Fruit fly (Drosophila melanogaster) whole organism, embryonic: Measurements from ENCODE around the gene ckd.
A peak's percentile ranks its signal among the peaks of the same experiment; 100 is the strongest.

Experiments
- BEAF-32 ChIP-seq: fragments of 200-800 bp; sonication (Bioruptor generic); optimal IDR thresholded peaks from 3 replicates; lab custom pipeline; 2017; ENCODE audit warnings: missing biosample characterization, missing genetic modification characterization, mild to moderate bottlenecking, moderate library complexity, missing genetic modification reagents
- CG10147 ChIP-seq: fragments of 200-800 bp; sonication (Bioruptor generic); optimal IDR thresholded peaks from 2 replicates; lab custom pipeline; 2019; ENCODE audit warnings: missing biosample characterization, mild to moderate bottlenecking, missing genetic modification characterization, moderate library complexity
- CG10274 ChIP-seq: fragments of 200-800 bp; sonication (Bioruptor generic); optimal IDR thresholded peaks from 3 replicates; lab custom pipeline; 2017; ENCODE audit warnings: missing biosample characterization, mild to moderate bottlenecking, missing genetic modification characterization
- CG11398 ChIP-seq: fragments of 200-800 bp; sonication (Bioruptor generic); optimal IDR thresholded peaks from 2 replicates; lab custom pipeline; 2016; ENCODE audit warnings: missing biosample characterization, missing genetic modification characterization
- CG11504 ChIP-seq: fragments of 200-800 bp; sonication (Bioruptor generic); optimal IDR thresholded peaks from 3 replicates; lab custom pipeline; 2019; ENCODE audit warnings: missing biosample characterization, mild to moderate bottlenecking, missing genetic modification characterization, moderate library complexity
- CG14014 ChIP-seq: fragments of 200-800 bp; sonication (Bioruptor generic); IDR thresholded peaks from 2 replicates; pipeline ENCODE4 v1.3.6; 2022; ENCODE audit warnings: missing biosample characterization, missing genetic modification characterization
- CG14710 ChIP-seq: fragments of 200-800 bp; sonication (Bioruptor generic); optimal IDR thresholded peaks from 3 replicates; lab custom pipeline; 2019; ENCODE audit warnings: missing biosample characterization, mild to moderate bottlenecking, missing genetic modification characterization, moderate library complexity
- CG15514 ChIP-seq: fragments of 200-800 bp; sonication (Bioruptor generic); optimal IDR thresholded peaks from 3 replicates; lab custom pipeline; 2017; ENCODE audit warnings: missing biosample characterization, missing genetic modification characterization, mild to moderate bottlenecking, moderate library complexity, missing genetic modification reagents
- CG17385 ChIP-seq: fragments of 200-800 bp; sonication (Bioruptor generic); optimal IDR thresholded peaks from 3 replicates; lab custom pipeline; 2018; ENCODE audit warnings: missing biosample characterization, mild to moderate bottlenecking, missing genetic modification characterization
- CG18011 ChIP-seq: fragments of 200-800 bp; sonication (Bioruptor generic); optimal IDR thresholded peaks from 2 replicates; lab custom pipeline; 2017; ENCODE audit warnings: missing biosample characterization, missing genetic modification characterization, mild to moderate bottlenecking, moderate library complexity, missing genotype
- CG2889 ChIP-seq: fragments of 200-800 bp; sonication (Bioruptor generic); IDR thresholded peaks from 3 replicates; pipeline ENCODE4 v1.3.6; 2022; ENCODE audit warnings: missing biosample characterization, missing genetic modification characterization
- CG3065 ChIP-seq: fragments of 200-800 bp; sonication (Bioruptor generic); optimal IDR thresholded peaks from 2 replicates; lab custom pipeline; 2016; ENCODE audit warnings: missing biosample characterization, missing genetic modification characterization
- CG3281 ChIP-seq: fragments of 200-800 bp; sonication (Bioruptor generic); optimal IDR thresholded peaks from 3 replicates; lab custom pipeline; 2017; ENCODE audit warnings: missing biosample characterization, mild to moderate bottlenecking, missing genetic modification characterization
- CG4707 ChIP-seq: fragments of 200-800 bp; sonication (Bioruptor generic); optimal IDR thresholded peaks from 2 replicates; lab custom pipeline; 2018; ENCODE audit warnings: missing biosample characterization, mild to moderate bottlenecking, missing genetic modification characterization, moderate library complexity
- CG4854 ChIP-seq: fragments of 200-800 bp; sonication (Bioruptor generic); optimal IDR thresholded peaks from 2 replicates; lab custom pipeline; 2016; ENCODE audit warnings: missing biosample characterization, missing genetic modification characterization, inconsistent platforms
- CG6689 ChIP-seq: fragments of 200-800 bp; sonication (Bioruptor generic); IDR thresholded peaks from 2 replicates; pipeline ENCODE4 v1.3.6; 2022; ENCODE audit warnings: missing biosample characterization, missing genetic modification characterization
- CG6791 ChIP-seq: fragments of 200-800 bp; sonication (Bioruptor generic); IDR thresholded peaks from 3 replicates; pipeline ENCODE4 v1.3.6; 2022; ENCODE audit warnings: missing biosample characterization, missing genetic modification characterization; ENCODE audit not compliant: partially characterized antibody
- CG6854 ChIP-seq: fragments of 200-800 bp; sonication (Bioruptor generic); optimal IDR thresholded peaks from 3 replicates; lab custom pipeline; 2017; ENCODE audit warnings: missing biosample characterization, mild to moderate bottlenecking, missing genetic modification characterization
- CG7928 ChIP-seq: fragments of 200-800 bp; sonication (Bioruptor generic); optimal IDR thresholded peaks from 2 replicates; lab custom pipeline; 2017; ENCODE audit warnings: missing biosample characterization, mild to moderate bottlenecking, missing genetic modification characterization
- CG7963 ChIP-seq: fragments of 200-800 bp; sonication (Bioruptor generic); IDR thresholded peaks from 3 replicates; pipeline ENCODE4 v1.3.6; 2022; ENCODE audit warnings: missing biosample characterization, missing genetic modification characterization; ENCODE audit not compliant: partially characterized antibody
- CG9727 ChIP-seq: fragments of 200-800 bp; sonication (Bioruptor generic); optimal IDR thresholded peaks from 3 replicates; lab custom pipeline; 2017; ENCODE audit warnings: missing biosample characterization, mild to moderate bottlenecking, missing genetic modification characterization
- CoRest ChIP-seq: fragments of 200-800 bp; sonication (Bioruptor generic); optimal IDR thresholded peaks from 3 replicates; lab custom pipeline; 2018; ENCODE audit warnings: missing biosample characterization, mild to moderate bottlenecking, missing genetic modification characterization, moderate library complexity
- Dbx ChIP-seq: fragments of 200-800 bp; sonication (Bioruptor generic); IDR thresholded peaks from 3 replicates; pipeline ENCODE4 v1.3.6; 2022; ENCODE audit warnings: missing biosample characterization, missing genetic modification characterization
- Deaf1 ChIP-seq: fragments of 200-800 bp; optimal IDR thresholded peaks from 3 replicates; lab custom pipeline; 2019; ENCODE audit warnings: missing biosample characterization, mild to moderate bottlenecking, missing genetic modification characterization, moderate library complexity
- Dip2 ChIP-seq: fragments of 200-800 bp; sonication (Bioruptor generic); IDR thresholded peaks from 2 replicates; pipeline ENCODE4 v1.3.6; 2022; ENCODE audit warnings: missing biosample characterization, missing genetic modification characterization
- Ets65A ChIP-seq: fragments of 200-800 bp; sonication (Bioruptor generic); peaks from one replicate; lab custom pipeline; 2016; ENCODE audit warnings: missing biosample characterization, missing genetic modification characterization
- Hey ChIP-seq: fragments of 200-800 bp; sonication (Bioruptor generic); optimal IDR thresholded peaks from 3 replicates; lab custom pipeline; 2018; ENCODE audit warnings: missing biosample characterization, mild to moderate bottlenecking, missing genetic modification characterization
- Hr51 ChIP-seq, 2 experiments: fragments of 200-800 bp; sonication (Bioruptor generic); optimal IDR thresholded peaks; 2 replicates in 1 of 2; 3 replicates in 1 of 2; lab custom pipeline; 2016 to 2018; ENCODE audit warnings: missing biosample characterization in 2 of 2, missing genetic modification characterization in 2 of 2, mild to moderate bottlenecking in 1 of 2, moderate library complexity in 1 of 2
- NC2β ChIP-seq: fragments of 200-800 bp; sonication (Bioruptor generic); optimal IDR thresholded peaks from 2 replicates; lab custom pipeline; 2016; ENCODE audit warnings: missing biosample characterization, missing genetic modification characterization
- Opbp ChIP-seq: fragments of 200-800 bp; sonication (Bioruptor generic); IDR thresholded peaks from 3 replicates; pipeline ENCODE4 v1.3.6; 2022; ENCODE audit warnings: missing biosample characterization, missing genetic modification characterization; ENCODE audit not compliant: partially characterized antibody
- Rfx ChIP-seq: fragments of 200-800 bp; sonication (Bioruptor generic); IDR thresholded peaks from 2 replicates; pipeline ENCODE4 v1.3.6; 2022; ENCODE audit warnings: missing biosample characterization, missing genetic modification characterization
- Tbp ChIP-seq: fragments of >200 bp; optimal IDR thresholded peaks from 2 replicates; lab custom pipeline; 2018; ENCODE audit warnings: missing biosample characterization, missing genetic modification characterization
- YL-1 ChIP-seq: fragments of 200-800 bp; sonication (Bioruptor generic); optimal IDR thresholded peaks from 3 replicates; lab custom pipeline; 2017; ENCODE audit warnings: missing biosample characterization, mild to moderate bottlenecking, missing genetic modification characterization
- ash1 ChIP-seq: fragments of 200-800 bp; sonication (Bioruptor generic); optimal IDR thresholded peaks from 2 replicates; lab custom pipeline; 2018; ENCODE audit warnings: missing biosample characterization, mild to moderate bottlenecking, missing genetic modification characterization
- corto ChIP-seq: fragments of 200-800 bp; sonication (Bioruptor generic); optimal IDR thresholded peaks from 2 replicates; lab custom pipeline; 2016; ENCODE audit warnings: missing biosample characterization, mild to moderate bottlenecking, missing genetic modification characterization, moderate library complexity
- gsb-n ChIP-seq: fragments of 200-800 bp; sonication (Bioruptor generic); optimal IDR thresholded peaks from 3 replicates; lab custom pipeline; 2018; ENCODE audit warnings: missing biosample characterization, mild to moderate bottlenecking, missing genetic modification characterization
- h ChIP-seq: fragments of >200 bp; optimal IDR thresholded peaks from 2 replicates; lab custom pipeline; 2017
- jigr1 ChIP-seq: fragments of 200-800 bp; sonication (Bioruptor generic); IDR thresholded peaks from 3 replicates; pipeline ENCODE4 v1.3.6; 2022; ENCODE audit warnings: missing biosample characterization, missing genetic modification characterization
- nerfin-1 ChIP-seq: fragments of 200-800 bp; sonication (Bioruptor generic); optimal IDR thresholded peaks from 3 replicates; lab custom pipeline; 2019; ENCODE audit warnings: missing biosample characterization, mild to moderate bottlenecking, missing genetic modification characterization, moderate library complexity
- nerfin-2 ChIP-seq: fragments of 200-800 bp; sonication (Bioruptor generic); IDR thresholded peaks from 2 replicates; pipeline ENCODE4 v1.3.6; 2022; ENCODE audit warnings: missing biosample characterization, missing genetic modification characterization; ENCODE audit not compliant: partially characterized antibody
- ro ChIP-seq: fragments of 200-800 bp; sonication (Bioruptor generic); IDR thresholded peaks from 2 replicates; pipeline ENCODE4 v1.3.6; 2022; ENCODE audit warnings: missing biosample characterization, missing genetic modification characterization
- sd ChIP-seq: fragments of 200-800 bp; sonication (Bioruptor generic); optimal IDR thresholded peaks from 3 replicates; lab custom pipeline; 2018; ENCODE audit warnings: missing biosample characterization, mild to moderate bottlenecking, missing genetic modification characterization, moderate library complexity
- unc-4 ChIP-seq: fragments of 200-800 bp; sonication (Bioruptor generic); IDR thresholded peaks from 2 replicates; pipeline ENCODE4 v1.3.6; 2022; ENCODE audit warnings: missing biosample characterization, missing genetic modification characterization; ENCODE audit not compliant: partially characterized antibody
- usp ChIP-seq: fragments of >200 bp; optimal IDR thresholded peaks from 2 replicates; lab custom pipeline; 2017; ENCODE audit warnings: missing biosample characterization, missing genetic modification characterization
- vnd ChIP-seq: fragments of 200-800 bp; sonication (Bioruptor generic); IDR thresholded peaks from 3 replicates; pipeline ENCODE4 v1.3.6; 2022; ENCODE audit warnings: missing biosample characterization, missing genetic modification characterization; ENCODE audit not compliant: partially characterized antibody
- vvl ChIP-seq: fragments of 200-800 bp; sonication (Bioruptor generic); IDR thresholded peaks from 2 replicates; pipeline ENCODE4 v1.3.6; 2022; ENCODE audit warnings: missing biosample characterization, missing genetic modification characterization
- wdn ChIP-seq: fragments of 200-800 bp; sonication (Bioruptor generic); IDR thresholded peaks from 2 replicates; pipeline ENCODE4 v1.3.6; 2022; ENCODE audit warnings: missing biosample characterization, missing genetic modification characterization
- z ChIP-seq: fragments of 200-800 bp; sonication (Bioruptor generic); IDR thresholded peaks from 3 replicates; pipeline ENCODE4 v1.3.6; 2022; ENCODE audit warnings: missing biosample characterization, missing genetic modification characterization

ckd gene

DNA sequence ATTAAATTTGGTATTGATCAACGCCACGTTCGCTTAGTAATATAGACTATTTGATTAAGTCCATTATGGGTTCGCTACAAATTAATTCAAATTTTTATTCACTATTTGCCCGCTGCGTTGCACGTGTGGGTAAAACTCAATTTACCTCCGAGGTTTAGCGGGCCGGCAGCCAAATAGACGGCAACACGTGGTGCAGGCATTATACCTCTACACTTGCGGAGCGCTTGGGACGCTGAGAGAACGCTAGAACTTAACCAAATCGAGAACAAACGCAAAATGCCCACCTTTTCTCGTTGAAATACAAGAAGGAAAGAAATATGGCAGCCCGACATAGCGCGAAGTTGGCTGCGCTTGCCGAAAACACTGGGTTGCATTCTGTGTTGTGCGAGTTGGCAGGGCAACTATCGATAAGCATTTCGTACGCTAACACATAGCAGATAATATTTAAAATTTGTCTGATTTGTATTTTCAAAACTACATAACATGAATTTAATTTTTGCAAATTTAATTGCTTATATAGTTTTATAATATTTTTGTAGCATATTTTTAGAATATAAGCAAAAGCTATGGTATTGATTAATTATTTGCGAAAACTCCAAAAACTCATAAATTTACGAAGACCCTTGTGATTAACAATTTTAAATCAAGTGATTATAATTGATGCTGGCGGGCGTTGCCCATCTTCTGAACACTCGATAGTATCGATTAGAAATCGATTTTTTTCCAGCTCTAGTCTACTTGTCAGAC, 34.9 kb upstream of the ckd start, which contains the start of the genes RpL28 and eIF1 (continued):
- TF ChIP-seq Tbp (GFP tag; lab: Kevin White, UChicago) = peak; percentile 18
- 0 out of 3 replicates have a peak, but pooled peaks have one; percentile 29 for TF ChIP-seq z (GFP tag; lab: Robert Waterston, UW)
- TF ChIP-seq jigr1 (GFP tag; lab: Robert Waterston, UW) = peak; percentile 60; the same call in 1 of the 3 replicates
- TF ChIP-seq CG4707 (GFP tag; lab: Kevin White, UChicago) = peak; percentile 90
- no peak for TF ChIP-seq Dip2
- TF ChIP-seq CG10147 (GFP tag; lab: Kevin White, UChicago) = peak; percentile 65
- no peak for TF ChIP-seq CG11504 (tag; lab: Kevin White, UChicago)
- peak; percentile 77 for TF ChIP-seq vnd (GFP tag; lab: Robert Waterston, UW)
- TF ChIP-seq CG4854 (GFP tag; lab: Kevin White, UChicago) = peak; percentile 85
- peak; percentile 57; the same call in 1 of the 2 replicates for TF ChIP-seq ro (GFP tag; lab: Robert Waterston, UW)
- TF ChIP-seq ash1 (GFP tag; lab: Kevin White, UChicago) = peak; percentile 96
- TF ChIP-seq YL-1 (GFP tag; lab: Kevin White, UChicago) = peak; percentile 98
- TF ChIP-seq CG14014 (GFP tag; lab: Robert Waterston, UW) = peak; percentile 73
- peak; percentile 92 for TF ChIP-seq CG11398 (GFP tag; lab: Kevin White, UChicago)
- TF ChIP-seq CG6791 (GFP tag; lab: Robert Waterston, UW) = peak; percentile 70; the same call in 2 of the 3 replicates
- TF ChIP-seq Dbx (GFP tag; lab: Robert Waterston, UW) = peak; percentile 90
- TF ChIP-seq vvl (GFP tag; lab: Robert Waterston, UW) = peak; percentile 91
- peak; percentile 45; the same call in 1 of the 3 replicates for TF ChIP-seq CG7963 (GFP tag; lab: Robert Waterston, UW)
- TF ChIP-seq CG3065 (GFP tag; lab: Kevin White, UChicago) = peak; percentile 87
- no peak for TF ChIP-seq h (lab: Kevin White, UChicago)
- peak; percentile 81; the same call in 1 of the 2 replicates for TF ChIP-seq unc-4 (GFP tag; lab: Robert Waterston, UW)
- TF ChIP-seq NC2β (GFP tag; lab: Kevin White, UChicago) = peak; percentile 98
- peak; percentile 99 for TF ChIP-seq Ets65A (GFP tag; lab: Kevin White, UChicago)
- peak; percentile 45 to 93 for TF ChIP-seq Hr51 (GFP tag; optimal IDR thresholded peaks at IDR 0.05; lab: Kevin White, UChicago)
- TF ChIP-seq sd (tag; lab: Kevin White, UChicago) = no peak
- peak; percentile 52 for TF ChIP-seq gsb-n (tag; lab: Kevin White, UChicago)
- TF ChIP-seq wdn (GFP tag; lab: Robert Waterston, UW) = peak; percentile 57
- peak; percentile 94 for TF ChIP-seq Rfx
- peak; percentile 96 for TF ChIP-seq BEAF-32 (GFP tag; lab: Kevin White, UChicago)
- TF ChIP-seq Opbp = peak; percentile 99
- TF ChIP-seq CG17385 = peak; percentile 91
- TF ChIP-seq CG3281 = peak; percentile 94
- peak; percentile 87 for TF ChIP-seq CG10274 (GFP tag; lab: Kevin White, UChicago)
- TF ChIP-seq Deaf1 (tag; lab: Kevin White, UChicago) = no peak
- peak; percentile 73 for TF ChIP-seq CG7928 (GFP tag; lab: Kevin White, UChicago)
- no peak for TF ChIP-seq usp (GFP tag; lab: Kevin White, UChicago)
- peak; percentile 85 for TF ChIP-seq nerfin-1 (tag; lab: Kevin White, UChicago)
- peak; percentile 83 for TF ChIP-seq CG18011 (GFP tag; lab: Kevin White, UChicago)
- peak; percentile 73 for TF ChIP-seq CG6689 (GFP tag; lab: Robert Waterston, UW)
- TF ChIP-seq CG15514 (GFP tag; lab: Kevin White, UChicago) = peak; percentile 92
- TF ChIP-seq corto (GFP tag; lab: Kevin White, UChicago) = peak; percentile 40
- peak; percentile 91 for TF ChIP-seq Hey (tag; lab: Kevin White, UChicago)
- peak; percentile 88 for TF ChIP-seq CoRest
- peak; percentile 97 for TF ChIP-seq CG9727
- TF ChIP-seq CG14710 (tag; lab: Kevin White, UChicago) = peak; percentile 95
- peak; percentile 61; the same call in 2 of the 3 replicates for TF ChIP-seq CG2889 (GFP tag; lab: Robert Waterston, UW)
- peak; percentile 77 for TF ChIP-seq CG6854
- TF ChIP-seq nerfin-2 = peak; percentile 51
